Worm (Caenorhabditis elegans) whole organism, L3 larva: ENCODE data around the gene spn-4.

Experiments used
- R02D3.7 ChIP-seq: fragments of 150-350 bp; optimal IDR thresholded peaks from 2 replicates; lab custom pipeline; 2014; ENCODE audit warnings: missing biosample characterization, missing genetic modification characterization
- ZK546.5 ChIP-seq: sonication (generic microtip); optimal IDR thresholded peaks from 2 replicates; lab custom pipeline; 2017; ENCODE audit warnings: missing biosample characterization, missing genetic modification characterization
- ceh-16 ChIP-seq: sonication (generic microtip); optimal IDR thresholded peaks from 2 replicates; lab custom pipeline; 2017; ENCODE audit warnings: missing biosample characterization, missing genetic modification characterization
- ceh-28 ChIP-seq: fragments of 150-350 bp; optimal IDR thresholded peaks from 2 replicates; lab custom pipeline; 2014; ENCODE audit warnings: missing biosample characterization, missing genetic modification reagents, missing genetic modification characterization
- ceh-82 ChIP-seq: fragments of 150-350 bp; optimal IDR thresholded peaks from 2 replicates; lab custom pipeline; 2014; ENCODE audit warnings: missing biosample characterization, missing genetic modification characterization
- ceh-9 ChIP-seq: sonication (generic microtip); optimal IDR thresholded peaks from 2 replicates; lab custom pipeline; 2018; ENCODE audit warnings: missing biosample characterization, missing genetic modification characterization
- daf-12 ChIP-seq: fragments of 150-350 bp; optimal IDR thresholded peaks from 2 replicates; lab custom pipeline; 2014; ENCODE audit warnings: missing biosample characterization, missing genetic modification reagents, missing genetic modification characterization
- egl-5 ChIP-seq: fragments of 150-350 bp; optimal IDR thresholded peaks from 2 replicates; lab custom pipeline; 2017; ENCODE audit warnings: missing biosample characterization, missing genetic modification reagents, missing genetic modification characterization, inconsistent platforms
- elt-1 ChIP-seq: fragments of 150-350 bp; optimal IDR thresholded peaks from 2 replicates; lab custom pipeline; 2014; ENCODE audit warnings: missing biosample characterization, missing genetic modification characterization
- elt-2 ChIP-seq: sonication (generic microtip); optimal IDR thresholded peaks from 2 replicates; lab custom pipeline; 2016; ENCODE audit warnings: missing genetic modification reagents, mild to moderate bottlenecking, missing genetic modification characterization, missing compliant biosample characterization
- elt-3 ChIP-seq, 3 experiments: fragments of 150-350 bp in 1 of 3; sonication (generic microtip) in 2 of 3; optimal IDR thresholded peaks; 2 replicates in 2 of 3; 4 replicates in 1 of 3; lab custom pipeline; 2014 to 2017; ENCODE audit warnings: missing biosample characterization in 3 of 3, missing genetic modification characterization in 3 of 3
- eor-1 ChIP-seq, 2 experiments: fragments of 150-350 bp; optimal IDR thresholded peaks; 2 replicates each; lab custom pipeline; 2014 to 2018; ENCODE audit warnings: missing biosample characterization in 2 of 2, missing genetic modification characterization in 2 of 2
- fkh-10 ChIP-seq: sonication (generic microtip); optimal IDR thresholded peaks from 2 replicates; lab custom pipeline; 2017; ENCODE audit warnings: missing biosample characterization, missing genetic modification reagents, missing genetic modification characterization
- fos-1 ChIP-seq: fragments of 150-350 bp; optimal IDR thresholded peaks from 2 replicates; lab custom pipeline; 2014; ENCODE audit warnings: missing biosample characterization, missing genetic modification characterization
- hmg-11 ChIP-seq: sonication (generic microtip); optimal IDR thresholded peaks from 2 replicates; lab custom pipeline; 2016; ENCODE audit warnings: missing genetic modification characterization, missing compliant biosample characterization
- jun-1 ChIP-seq: fragments of 150-350 bp; optimal IDR thresholded peaks from 2 replicates; lab custom pipeline; 2014; ENCODE audit warnings: missing biosample characterization, missing genetic modification reagents, missing genetic modification characterization
- lin-15B ChIP-seq: fragments of 150-350 bp; optimal IDR thresholded peaks from 2 replicates; lab custom pipeline; 2014; ENCODE audit warnings: missing biosample characterization, missing genetic modification characterization
- lin-39 ChIP-seq: fragments of 150-350 bp; optimal IDR thresholded peaks from 2 replicates; lab custom pipeline; 2018; ENCODE audit warnings: missing biosample characterization, missing genetic modification reagents, missing genetic modification characterization
- lsy-12 ChIP-seq: sonication (generic microtip); optimal IDR thresholded peaks from 2 replicates; lab custom pipeline; 2016; ENCODE audit warnings: mild to moderate bottlenecking, missing genetic modification characterization, missing compliant biosample characterization
- mml-1 ChIP-seq: fragments of 150-350 bp; sonication (generic microtip); optimal IDR thresholded peaks from 3 replicates; lab custom pipeline; 2014; ENCODE audit warnings: missing biosample characterization, missing genetic modification characterization
- nfya-1 ChIP-seq: sonication (generic microtip); optimal IDR thresholded peaks from 2 replicates; lab custom pipeline; 2017; ENCODE audit warnings: missing genetic modification characterization, mild to moderate bottlenecking, missing compliant biosample characterization, antibody characterized with exemption, moderate library complexity; ENCODE audit not compliant: insufficient read depth
- nhr-11 ChIP-seq: fragments of 150-350 bp; optimal IDR thresholded peaks from 2 replicates; lab custom pipeline; 2014; ENCODE audit warnings: missing biosample characterization, missing genetic modification characterization
- nhr-23 ChIP-seq: fragments of 150-350 bp; optimal IDR thresholded peaks from 2 replicates; lab custom pipeline; 2014; ENCODE audit warnings: missing biosample characterization, missing genetic modification reagents, missing genetic modification characterization
- nhr-237 ChIP-seq: fragments of 150-350 bp; optimal IDR thresholded peaks from 2 replicates; lab custom pipeline; 2014; ENCODE audit warnings: missing biosample characterization, missing genetic modification characterization
- nhr-25 ChIP-seq: sonication (generic microtip); optimal IDR thresholded peaks from 2 replicates; lab custom pipeline; 2017; ENCODE audit warnings: missing biosample characterization, missing genetic modification characterization
- nhr-43 ChIP-seq: sonication (generic microtip); optimal IDR thresholded peaks from 2 replicates; lab custom pipeline; 2016; ENCODE audit warnings: mild to moderate bottlenecking, missing genetic modification characterization, missing compliant biosample characterization; ENCODE audit not compliant: poor library complexity, severe bottlenecking
- nhr-67 ChIP-seq: fragments of 150-350 bp; optimal IDR thresholded peaks from 2 replicates; lab custom pipeline; 2014; ENCODE audit warnings: missing biosample characterization, missing genetic modification characterization
- nhr-76 ChIP-seq: fragments of 150-350 bp; sonication (generic microtip); optimal IDR thresholded peaks from 5 replicates; lab custom pipeline; 2014; ENCODE audit warnings: missing biosample characterization, missing genetic modification characterization
- nhr-77 ChIP-seq: fragments of 150-350 bp; optimal IDR thresholded peaks from 2 replicates; lab custom pipeline; 2014; ENCODE audit warnings: missing biosample characterization, missing genetic modification characterization
- pha-4 ChIP-seq: fragments of 150-350 bp; optimal IDR thresholded peaks from 2 replicates; lab custom pipeline; 2014; ENCODE audit warnings: missing biosample characterization, missing genetic modification reagents, missing genetic modification characterization
- pqm-1 ChIP-seq: fragments of 150-350 bp; optimal IDR thresholded peaks from 2 replicates; lab custom pipeline; 2017; ENCODE audit warnings: missing biosample characterization, missing genetic modification characterization, inconsistent platforms
- sea-2 ChIP-seq: fragments of 150-350 bp; sonication (generic microtip); optimal IDR thresholded peaks from 4 replicates; lab custom pipeline; 2014; ENCODE audit warnings: missing biosample characterization, missing genetic modification reagents, missing genetic modification characterization
- skn-1 ChIP-seq: fragments of 150-350 bp; optimal IDR thresholded peaks from 2 replicates; lab custom pipeline; 2014; ENCODE audit warnings: missing biosample characterization, missing genetic modification characterization
- snpc-4 ChIP-seq: fragments of 150-350 bp; optimal IDR thresholded peaks from 2 replicates; lab custom pipeline; 2014; ENCODE audit warnings: missing biosample characterization, missing genetic modification characterization
- tbx-2 ChIP-seq: sonication (generic microtip); optimal IDR thresholded peaks from 2 replicates; lab custom pipeline; 2016; ENCODE audit warnings: mild to moderate bottlenecking, missing genetic modification characterization, missing compliant biosample characterization
- unc-39 ChIP-seq: sonication (generic microtip); optimal IDR thresholded peaks from 4 replicates; lab custom pipeline; 2017; ENCODE audit warnings: missing biosample characterization, missing genetic modification characterization
- unc-62 ChIP-seq: fragments of 150-350 bp; sonication (generic microtip); optimal IDR thresholded peaks from 4 replicates; lab custom pipeline; 2014; ENCODE audit warnings: missing biosample characterization, missing genetic modification reagents, missing genetic modification characterization
- zag-1 ChIP-seq: fragments of 150-350 bp; optimal IDR thresholded peaks from 2 replicates; lab custom pipeline; 2014; ENCODE audit warnings: missing biosample characterization, missing genetic modification characterization
- ztf-11 ChIP-seq: fragments of 150-350 bp; optimal IDR thresholded peaks from 2 replicates; lab custom pipeline; 2014; ENCODE audit warnings: missing biosample characterization, missing genetic modification characterization
- ztf-4 ChIP-seq: fragments of 150-350 bp; optimal IDR thresholded peaks from 2 replicates; lab custom pipeline; 2014; ENCODE audit warnings: missing biosample characterization, missing genetic modification characterization

spn-4 gene

ce11 chrV:6784853-6785492, at the start of gene spn-4, which contains the start of gene spe-39:
TSS of gene spn-4 (minus strand) at chrV:6784903.
TSS of gene spe-39 (plus strand) at chrV:6785451.
- TF ChIP-seq R02D3.7 (tag; lab: Kevin White, UChicago) (peak; percentile 66), elt-1 (tag; lab: Kevin White, UChicago) (peak; percentile 10), elt-2 (peak; percentile 32), unc-62 (GFP tag; lab: Kevin White, UChicago) (no peak), ceh-16 (tag; lab: Kevin White, UChicago) (no peak), ZK546.5 (no peak), lin-39 (peak; percentile 65), lsy-12 (peak; percentile 10), ceh-9 (tag; lab: Kevin White, UChicago) (no peak), nfya-1 (tag; lab: Kevin White, UChicago) (peak; percentile 83), jun-1 (tag; lab: Kevin White, UChicago) (no peak), ztf-4 (no peak), unc-39 (tag; lab: Kevin White, UChicago) (no peak), sea-2 (GFP tag; lab: Kevin White, UChicago) (no peak), ceh-82 (no peak), nhr-237 (tag; lab: Kevin White, UChicago) (no peak), snpc-4 (peak; percentile 47), nhr-25 (tag; lab: Kevin White, UChicago) (peak; percentile 34), zag-1 (no peak), nhr-77 (tag; lab: Kevin White, UChicago) (no peak), ceh-28 (tag; lab: Kevin White, UChicago) (no peak), nhr-11 (no peak), nhr-43 (tag; lab: Kevin White, UChicago) (peak; percentile 77), fkh-10 (no peak), ztf-11 (tag; lab: Kevin White, UChicago) (no peak), elt-3 (tag; optimal IDR thresholded peaks at IDR 0.05; lab: Kevin White, UChicago) (no peak), hmg-11 (tag; lab: Kevin White, UChicago) (peak; percentile 92), nhr-76 (tag; lab: Kevin White, UChicago) (peak; percentile 51), tbx-2 (no peak), nhr-23 (tag; lab: Kevin White, UChicago) (peak; percentile 81), nhr-67 (tag; lab: Kevin White, UChicago) (peak; percentile 28), pqm-1 (tag; lab: Kevin White, UChicago) (peak; percentile 29), mml-1 (tag; lab: Kevin White, UChicago) (no peak), daf-12 (tag; lab: Kevin White, UChicago) (no peak), fos-1 (no peak), skn-1 (tag; lab: Kevin White, UChicago) (peak; percentile 53), lin-15B (peak; percentile 55), pha-4 (tag; lab: Kevin White, UChicago) (no peak), egl-5 (tag; lab: Kevin White, UChicago) (peak; percentile 7)

DNA sequence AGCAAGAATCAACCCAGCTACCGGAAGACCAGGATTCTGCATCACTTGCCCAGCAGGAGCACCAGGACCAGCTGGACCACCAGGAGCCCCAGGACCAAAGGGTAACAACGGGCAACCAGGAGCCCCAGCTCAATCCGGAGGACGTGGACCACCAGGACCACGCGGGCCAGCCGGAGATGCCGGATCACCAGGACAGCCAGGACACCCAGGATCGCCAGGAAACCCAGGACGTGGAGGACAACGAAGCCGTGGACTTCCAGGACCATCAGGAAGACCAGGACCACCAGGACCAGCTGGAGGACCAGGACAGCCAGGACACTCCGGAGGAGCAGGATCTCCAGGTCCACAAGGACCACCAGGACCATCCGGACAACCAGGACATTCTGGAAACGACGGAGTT, 46.8 kb upstream of the spn-4 start:
- TF ChIP-seq eor-1 (tag; optimal IDR thresholded peaks at IDR 0.05; lab: Kevin White, UChicago): no peak
- no peak for TF ChIP-seq pha-4 (tag; lab: Kevin White, UChicago)
- TF ChIP-seq R02D3.7 (tag; lab: Kevin White, UChicago): no peak
- no peak for TF ChIP-seq elt-3 (tag; optimal IDR thresholded peaks at IDR 0.05; lab: Kevin White, UChicago)
- TF ChIP-seq, all 47 proteins: peak for 0

ce11 chrV:6830755-6831227, 46.1 kb upstream of the spn-4 start, which contains the start of gene col-142:
TSS of gene col-142 (plus strand) at chrV:6831177.
- TF ChIP-seq lin-39 (no peak), nhr-23 (tag; lab: Kevin White, UChicago) (peak; percentile 54)
